Worm (Caenorhabditis elegans) whole organism, mixed stage, embryonic: ENCODE data around the gene yju-2.

ENCODE experiments used
- M03D4.4 ChIP-seq: sonication (generic microtip); optimal IDR thresholded peaks from 2 replicates; lab custom pipeline; 2017; ENCODE audit warnings: mild to moderate bottlenecking, missing genetic modification characterization, missing compliant biosample characterization
- bed-3 ChIP-seq: fragments of 200-800 bp; sonication (Bioruptor generic); optimal IDR thresholded peaks from 3 replicates; lab custom pipeline; 2018; ENCODE audit warnings: mild to moderate bottlenecking, missing genetic modification characterization, moderate library complexity, missing compliant biosample characterization
- blmp-1 ChIP-seq: fragments of 150-350 bp; optimal IDR thresholded peaks from 2 replicates; lab custom pipeline; 2014; ENCODE audit warnings: missing biosample characterization, missing genetic modification characterization
- ceh-39 ChIP-seq: fragments of 150-350 bp; optimal IDR thresholded peaks from 2 replicates; lab custom pipeline; 2014; ENCODE audit warnings: missing biosample characterization, missing genetic modification characterization
- ceh-43 ChIP-seq: fragments of 200-800 bp; sonication (Bioruptor generic); optimal IDR thresholded peaks from 2 replicates; lab custom pipeline; 2018; ENCODE audit warnings: mild to moderate bottlenecking, missing genetic modification characterization, moderate library complexity, missing compliant biosample characterization
- ceh-83 ChIP-seq: fragments of 200-800 bp; sonication (Bioruptor generic); optimal IDR thresholded peaks from 2 replicates; lab custom pipeline; 2018; ENCODE audit warnings: mild to moderate bottlenecking, missing genetic modification characterization, missing compliant biosample characterization
- ces-1 ChIP-seq: fragments of 150-350 bp; optimal IDR thresholded peaks from 2 replicates; lab custom pipeline; 2014; ENCODE audit warnings: missing biosample characterization, missing genetic modification reagents, missing genetic modification characterization
- cnd-1 ChIP-seq: fragments of 200-800 bp; sonication (Bioruptor generic); optimal IDR thresholded peaks from 2 replicates; lab custom pipeline; 2018; ENCODE audit warnings: mild to moderate bottlenecking, missing genetic modification characterization, missing compliant biosample characterization
- drap-1 ChIP-seq: fragments of 200-800 bp; sonication (Bioruptor generic); optimal IDR thresholded peaks from 3 replicates; lab custom pipeline; 2018; ENCODE audit warnings: mild to moderate bottlenecking, missing genetic modification characterization, missing compliant biosample characterization
- elt-1 ChIP-seq: sonication (generic microtip); optimal IDR thresholded peaks from 2 replicates; lab custom pipeline; 2017; ENCODE audit warnings: missing genetic modification characterization, mild to moderate bottlenecking, missing compliant biosample characterization, antibody characterized with exemption, moderate library complexity, borderline replicate concordance; ENCODE audit not compliant: insufficient read depth
- flh-1 ChIP-seq: fragments of 200-800 bp; sonication (Bioruptor generic); optimal IDR thresholded peaks from 2 replicates; lab custom pipeline; 2018; ENCODE audit warnings: mild to moderate bottlenecking, missing genetic modification characterization, moderate library complexity, missing compliant biosample characterization
- ham-2 ChIP-seq: fragments of 200-800 bp; sonication (Bioruptor generic); optimal IDR thresholded peaks from 2 replicates; lab custom pipeline; 2018; ENCODE audit warnings: mild to moderate bottlenecking, missing genetic modification characterization, missing compliant biosample characterization
- hlh-1 ChIP-seq: fragments of 150-350 bp; optimal IDR thresholded peaks from 2 replicates; lab custom pipeline; 2014; ENCODE audit warnings: missing biosample characterization, missing genetic modification reagents, missing genetic modification characterization
- lin-13 ChIP-seq: fragments of 150-350 bp; optimal IDR thresholded peaks from 2 replicates; lab custom pipeline; 2014; ENCODE audit warnings: missing biosample characterization, missing genetic modification characterization
- lsy-2 ChIP-seq: fragments of 150-350 bp; optimal IDR thresholded peaks from 2 replicates; lab custom pipeline; 2014; ENCODE audit warnings: missing biosample characterization, missing genetic modification characterization
- mep-1 ChIP-seq: fragments of 150-350 bp; optimal IDR thresholded peaks from 2 replicates; lab custom pipeline; 2017; ENCODE audit warnings: missing biosample characterization, missing genetic modification reagents, missing genetic modification characterization, inconsistent platforms
- mls-2 ChIP-seq: sonication (generic microtip); optimal IDR thresholded peaks from 2 replicates; lab custom pipeline; 2016; ENCODE audit warnings: mild to moderate bottlenecking, missing genetic modification characterization, moderate library complexity, missing compliant biosample characterization
- nhr-2 ChIP-seq: fragments of 150-350 bp; optimal IDR thresholded peaks from 2 replicates; lab custom pipeline; 2014; ENCODE audit warnings: missing biosample characterization, missing genetic modification characterization
- nhr-237 ChIP-seq: fragments of 150-350 bp; optimal IDR thresholded peaks from 2 replicates; lab custom pipeline; 2014; ENCODE audit warnings: missing biosample characterization, missing genetic modification characterization
- nhr-28 ChIP-seq: fragments of 150-350 bp; optimal IDR thresholded peaks from 2 replicates; lab custom pipeline; 2014; ENCODE audit warnings: missing biosample characterization, missing genetic modification characterization
- nhr-76 ChIP-seq: sonication (generic microtip); optimal IDR thresholded peaks from 2 replicates; lab custom pipeline; 2017; ENCODE audit warnings: missing biosample characterization, missing genetic modification characterization
- pha-4 ChIP-seq: fragments of 150-350 bp; optimal IDR thresholded peaks from 2 replicates; lab custom pipeline; 2018; ENCODE audit warnings: missing biosample characterization, missing genetic modification reagents, missing genetic modification characterization
- sem-2 ChIP-seq: fragments of 200-800 bp; sonication (Bioruptor generic); optimal IDR thresholded peaks from 2 replicates; lab custom pipeline; 2018; ENCODE audit warnings: mild to moderate bottlenecking, missing genetic modification characterization, missing compliant biosample characterization
- sptf-1 ChIP-seq: sonication (generic microtip); optimal IDR thresholded peaks from 2 replicates; lab custom pipeline; 2017; ENCODE audit warnings: mild to moderate bottlenecking, missing genetic modification characterization, moderate library complexity, missing compliant biosample characterization
- tbx-8 ChIP-seq: fragments of 200-800 bp; sonication (Bioruptor generic); optimal IDR thresholded peaks from 2 replicates; lab custom pipeline; 2018; ENCODE audit warnings: mild to moderate bottlenecking, missing genetic modification characterization, moderate library complexity, missing compliant biosample characterization
- unc-120 ChIP-seq: sonication (generic microtip); optimal IDR thresholded peaks from 2 replicates; lab custom pipeline; 2017; ENCODE audit warnings: missing genetic modification characterization, missing compliant biosample characterization; ENCODE audit not compliant: poor library complexity, severe bottlenecking
- unc-39 ChIP-seq: fragments of 150-350 bp; optimal IDR thresholded peaks from 2 replicates; lab custom pipeline; 2014; ENCODE audit warnings: missing biosample characterization, missing genetic modification characterization
- unc-62 ChIP-seq: fragments of 150-350 bp; optimal IDR thresholded peaks from 2 replicates; lab custom pipeline; 2014; ENCODE audit warnings: missing biosample characterization, missing genetic modification reagents, missing genetic modification characterization
- ztf-11 ChIP-seq: fragments of 150-350 bp; optimal IDR thresholded peaks from 2 replicates; lab custom pipeline; 2014; ENCODE audit warnings: missing biosample characterization, missing genetic modification characterization

Gene yju-2

ce11 chrIII:7166664-7167567, 17.2 kb upstream of the yju-2 start:
- peak; percentile 11 for TF ChIP-seq drap-1 (GFP tag; lab: Kevin White, UChicago)
- peak; percentile 6 for TF ChIP-seq nhr-237 (tag; lab: Kevin White, UChicago)
- no peak for TF ChIP-seq nhr-2 (tag; lab: Kevin White, UChicago)
- TF ChIP-seq, all 35 proteins: peak for 2

ce11 chrIII:7167568-7167937, 16.6 kb upstream of the yju-2 start, which contains the start of gene acs-4:
Gene acs-4, plus strand, starts transcription at chrIII:7167838.
- TF ChIP-seq hlh-1 (no peak), elt-1 (tag; lab: Kevin White, UChicago) (no peak), unc-39 (tag; lab: Kevin White, UChicago) (no peak), lsy-2 (tag; lab: Kevin White, UChicago) (no peak), nhr-2 (tag; lab: Kevin White, UChicago) (no peak), ham-2 (GFP tag; lab: Kevin White, UChicago) (no peak), ceh-39 (tag; lab: Kevin White, UChicago) (no peak), bed-3 (no peak), ceh-83 (GFP tag; lab: Kevin White, UChicago) (no peak), mep-1 (no peak), nhr-28 (tag; lab: Kevin White, UChicago) (no peak), M03D4.4 (tag; lab: Kevin White, UChicago) (no peak), lin-13 (tag; lab: Kevin White, UChicago) (no peak), ceh-43 (no peak)

DNA sequence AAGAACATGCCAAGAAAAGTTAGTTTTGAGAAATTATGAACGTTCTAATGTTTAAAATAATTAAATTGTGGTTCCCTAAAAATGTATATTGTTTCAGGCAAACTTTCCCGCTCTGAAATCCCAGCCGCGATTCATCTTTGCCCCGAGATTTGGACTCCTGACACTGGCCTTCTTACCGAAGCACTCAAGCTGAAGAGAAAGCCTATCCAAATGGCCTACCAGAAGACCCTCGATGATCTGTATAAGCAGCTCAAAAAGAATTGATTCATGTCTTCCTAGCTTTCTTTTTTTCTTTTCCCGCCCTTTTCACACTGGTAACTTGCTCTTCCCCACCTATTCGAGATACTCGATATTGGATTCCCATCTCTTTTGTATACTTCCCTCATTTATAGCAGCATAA, 14.0 kb upstream of the yju-2 start:
- TF ChIP-seq unc-62 (GFP tag; lab: Kevin White, UChicago) (no peak), ces-1 (no peak), ceh-43 (no peak), ceh-39 (tag; lab: Kevin White, UChicago) (no peak), lin-13 (tag; lab: Kevin White, UChicago) (no peak), ztf-11 (tag; lab: Kevin White, UChicago) (no peak), lsy-2 (tag; lab: Kevin White, UChicago) (no peak), elt-1 (tag; lab: Kevin White, UChicago) (no peak), ham-2 (GFP tag; lab: Kevin White, UChicago) (no peak), sptf-1 (no peak), mls-2 (tag; lab: Kevin White, UChicago) (no peak), bed-3 (no peak), unc-120 (tag; lab: Kevin White, UChicago) (no peak), nhr-76 (tag; lab: Kevin White, UChicago) (no peak), mep-1 (no peak)
- TF ChIP-seq, all 35 proteins: peak for 0

ce11 chrIII:7178497-7178896, 5.6 kb upstream of the yju-2 start:
- TF ChIP-seq unc-62 (GFP tag; lab: Kevin White, UChicago) = no peak
- TF ChIP-seq sem-2 (GFP tag; lab: Kevin White, UChicago) = no peak
- TF ChIP-seq elt-1 (tag; lab: Kevin White, UChicago) = no peak
- TF ChIP-seq hlh-1 = no peak
- no peak for TF ChIP-seq cnd-1 (tag; lab: Kevin White, UChicago)

ce11 chrIII:7179538-7180301, 4.4 kb upstream of the yju-2 start, which contains the start of the genes rps-14 and rpl-36:
Gene rps-14, minus strand, starts transcription at chrIII:7179588.
Gene rpl-36, plus strand, starts transcription at chrIII:7180251.
- TF ChIP-seq sptf-1 (peak; percentile 57), elt-1 (tag; lab: Kevin White, UChicago) (no peak), M03D4.4 (tag; lab: Kevin White, UChicago) (peak; percentile 66), pha-4 (tag; lab: Kevin White, UChicago) (peak; percentile 86), ces-1 (peak; percentile 41), lin-13 (tag; lab: Kevin White, UChicago) (peak; percentile 87), cnd-1 (tag; lab: Kevin White, UChicago) (no peak), flh-1 (no peak), mep-1 (peak; percentile 91), tbx-8 (GFP tag; lab: Kevin White, UChicago) (no peak), ceh-39 (tag; lab: Kevin White, UChicago) (peak; percentile 76), lsy-2 (tag; lab: Kevin White, UChicago) (peak; percentile 86), nhr-2 (tag; lab: Kevin White, UChicago) (peak; percentile 16), nhr-237 (tag; lab: Kevin White, UChicago) (peak; percentile 92), unc-120 (tag; lab: Kevin White, UChicago) (no peak), hlh-1 (peak; percentile 4), blmp-1 (tag; lab: Kevin White, UChicago) (peak; percentile 15)
